Worm (Caenorhabditis elegans): ENCODE results near the gene pup-2.
A peak's percentile ranks its signal among the peaks of the same experiment; 100 is the strongest.

The pup-2 gene

DNA sequence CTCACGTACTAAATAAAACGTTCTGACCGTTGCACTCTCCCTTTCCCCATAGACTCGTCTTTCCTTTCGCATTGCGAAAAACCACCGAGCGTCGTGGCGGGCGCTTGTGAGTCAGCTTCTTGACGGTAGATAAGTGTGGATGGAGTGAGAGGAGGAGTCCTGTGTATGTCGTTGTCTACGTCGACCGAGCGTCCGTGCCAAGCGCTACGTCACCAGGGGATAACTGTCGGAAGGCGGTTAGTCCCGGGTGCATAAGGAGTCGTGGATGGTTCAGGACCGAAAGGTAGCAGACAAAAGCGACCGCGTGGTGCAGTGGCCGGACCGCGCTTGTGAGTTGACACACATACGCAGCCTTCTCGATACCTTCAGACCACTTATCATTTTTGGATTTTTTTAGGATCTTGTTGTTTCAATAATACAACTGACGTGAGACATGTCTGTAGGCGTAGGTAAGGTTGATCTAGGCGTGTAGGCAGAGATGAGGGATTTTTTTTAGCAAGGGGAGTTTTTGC lies 25.5 kb downstream of the pup-2 start (continued):
- TF ChIP-seq sox-2 (GFP tag; IDR thresholded peaks at IDR 0.05): peak; percentile 17; the same call in 1 of the 2 replicates

DNA sequence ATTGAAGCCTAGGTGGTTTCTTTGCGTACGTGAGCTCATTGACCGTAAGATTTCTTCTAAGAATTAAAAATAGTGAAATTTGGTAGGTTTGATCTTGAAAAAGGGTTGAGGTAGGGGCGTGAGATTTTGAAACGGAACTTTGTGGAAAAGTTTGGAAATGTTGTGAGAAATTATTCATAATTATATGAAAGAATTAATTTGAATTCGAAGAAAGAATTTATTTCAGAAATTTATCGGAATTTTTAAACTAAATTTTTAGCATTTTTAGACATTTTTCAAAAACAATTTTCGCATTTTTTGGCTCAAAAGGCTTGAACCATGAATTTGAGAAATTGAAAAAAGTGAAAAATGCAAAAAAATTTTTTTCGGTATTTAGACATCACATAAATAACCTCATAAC lies 28.4 kb downstream of the pup-2 start:
- TF ChIP-seq Y22D7AL.16 (tag; optimal IDR thresholded peaks at IDR 0.05) (no peak), ceh-6 (GFP tag; optimal IDR thresholded peaks at IDR 0.05) (no peak), nhr-11 (tag; optimal IDR thresholded peaks at IDR 0.05) (no peak), K09A11.1 (tag; optimal IDR thresholded peaks at IDR 0.05; ENCODE audit: insufficient read depth) (no peak), pha-4 (tag; optimal IDR thresholded peaks at IDR 0.05) (no peak), ceh-14 (tag; optimal IDR thresholded peaks at IDR 0.05) (no peak), ceh-24 (tag; optimal IDR thresholded peaks at IDR 0.05) (no peak), elt-2 (tag; optimal IDR thresholded peaks at IDR 0.05) (no peak), tbx-7 (tag; optimal IDR thresholded peaks at IDR 0.05) (no peak), fkh-6 (tag; optimal IDR thresholded peaks at IDR 0.05) (no peak), ahr-1 (tag; optimal IDR thresholded peaks at IDR 0.05) (no peak), ceh-48 (tag; optimal IDR thresholded peaks at IDR 0.05) (no peak), tbx-2 (tag; optimal IDR thresholded peaks at IDR 0.05) (no peak), ceh-30 (tag; optimal IDR thresholded peaks at IDR 0.05) (no peak), hlh-6 (tag; optimal IDR thresholded peaks at IDR 0.05) (no peak), ceh-19 (GFP tag; optimal IDR thresholded peaks at IDR 0.05) (no peak), syd-9 (tag; optimal IDR thresholded peaks at IDR 0.05) (no peak), pax-1 (tag; optimal IDR thresholded peaks at IDR 0.05) (no peak)

DNA sequence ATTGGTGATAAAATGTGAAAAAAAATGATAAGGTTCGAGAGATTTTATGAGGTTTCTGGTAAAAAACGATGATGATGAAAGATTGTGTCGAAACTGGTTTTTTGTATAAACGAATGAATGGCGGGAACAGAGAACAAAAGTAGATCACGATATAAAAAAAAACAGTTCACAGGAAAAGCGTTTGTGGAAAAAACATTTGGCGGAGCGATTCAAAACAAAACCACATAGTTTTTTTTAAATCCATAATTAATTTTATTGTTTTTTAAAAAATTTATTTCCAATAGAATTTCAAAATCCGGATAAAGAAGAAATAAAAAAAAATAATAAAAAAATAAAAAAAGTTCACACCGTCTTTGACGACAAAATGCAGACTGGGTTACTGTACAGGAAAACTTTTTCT lies 29.7 kb downstream of the pup-2 start, which contains the start of gene ZC155.4:
Gene ZC155.4 (minus strand): TSS at position 101 of the 400 bp plus-strand sequence.
- no peak for TF ChIP-seq madf-2 (tag; optimal IDR thresholded peaks at IDR 0.05)
- no peak for TF ChIP-seq fkh-10 (GFP tag; optimal IDR thresholded peaks at IDR 0.05)
- no peak for TF ChIP-seq hlh-30 (tag; optimal IDR thresholded peaks at IDR 0.05; ENCODE audit: insufficient read depth)
- TF ChIP-seq ceh-34 (tag; optimal IDR thresholded peaks at IDR 0.05): no peak
- no peak for TF ChIP-seq lin-11 (tag; optimal IDR thresholded peaks at IDR 0.05)
- TF ChIP-seq ceh-6 (GFP tag; optimal IDR thresholded peaks at IDR 0.05): no peak
- no peak for TF ChIP-seq lim-6 (tag; optimal IDR thresholded peaks at IDR 0.05)
- TF ChIP-seq pha-2 (tag; optimal IDR thresholded peaks at IDR 0.05): no peak
- no peak for TF ChIP-seq gmeb-2 (tag; optimal IDR thresholded peaks at IDR 0.05)

DNA sequence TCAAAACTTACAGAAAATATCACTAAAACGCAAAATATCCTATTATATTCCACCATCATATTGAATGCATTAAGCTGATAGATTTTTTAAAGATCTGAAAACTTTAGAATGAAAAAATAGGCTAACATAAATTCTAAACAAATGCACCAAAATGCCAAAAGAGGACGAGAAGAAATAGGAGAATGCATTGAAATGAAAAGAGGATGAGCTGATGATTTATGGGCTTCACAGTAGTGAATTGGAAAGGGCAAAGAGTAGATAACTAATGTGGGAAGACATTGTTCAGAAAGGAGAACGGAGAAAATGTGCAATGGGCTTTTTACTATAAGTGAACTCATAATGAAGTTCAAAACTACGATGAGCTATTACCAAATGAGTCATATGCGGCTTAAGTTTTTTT lies 31.8 kb downstream of the pup-2 start, which contains the start of gene cutl-19:
Gene cutl-19 (minus strand): TSS at position 101 of the 400 bp plus-strand sequence.
- no peak for TF ChIP-seq eyg-1 (tag; optimal IDR thresholded peaks at IDR 0.05)
- TF ChIP-seq fkh-10 (GFP tag; optimal IDR thresholded peaks at IDR 0.05): no peak
- TF ChIP-seq ceh-34 (tag; optimal IDR thresholded peaks at IDR 0.05): no peak
- no peak for TF ChIP-seq dve-1 (tag; optimal IDR thresholded peaks at IDR 0.05)
- no peak for TF ChIP-seq ttx-3 (tag; optimal IDR thresholded peaks at IDR 0.05)
- TF ChIP-seq tbx-2 (tag; optimal IDR thresholded peaks at IDR 0.05): no peak
- TF ChIP-seq pha-4 (tag; optimal IDR thresholded peaks at IDR 0.05): no peak
- no peak for TF ChIP-seq ref-2 (tag; optimal IDR thresholded peaks at IDR 0.05)
- no peak for TF ChIP-seq ceh-30 (tag; optimal IDR thresholded peaks at IDR 0.05)
- TF ChIP-seq sdc-2 (tag; optimal IDR thresholded peaks at IDR 0.05): no peak
- TF ChIP-seq madf-2 (tag; optimal IDR thresholded peaks at IDR 0.05): no peak
- TF ChIP-seq ceh-31 (tag; optimal IDR thresholded peaks at IDR 0.05): no peak
- TF ChIP-seq ceh-48 (tag; optimal IDR thresholded peaks at IDR 0.05): no peak
- TF ChIP-seq elt-4 (tag; optimal IDR thresholded peaks at IDR 0.05): no peak
- TF ChIP-seq fax-1 (tag; optimal IDR thresholded peaks at IDR 0.05): no peak
- TF ChIP-seq nhr-11 (tag; optimal IDR thresholded peaks at IDR 0.05): no peak
- no peak for TF ChIP-seq ceh-45 (GFP tag; IDR thresholded peaks at IDR 0.05)
